Worm (Caenorhabditis elegans): ENCODE data around the gene Y48E1C.2.

Y48E1C.2 gene

ce11 chrII:13447166-13447643 is 22.9 kb downstream of the Y48E1C.2 start, which contains the start of gene tbc-14:
Gene tbc-14 (minus strand): TSS chrII:13447593.
- TF ChIP-seq pag-3 (tag; optimal IDR thresholded peaks at IDR 0.05; ENCODE audit: borderline replicate concordance, insufficient read depth) (no peak), efl-1 (optimal IDR thresholded peaks at IDR 0.05) (no peak), efl-1 (GFP tag; optimal IDR thresholded peaks at IDR 0.05 in 1 of 2) (peak in 1 of 2 experiments; percentile 55)

ce11 chrII:13447668-13448067 is 23.3 kb downstream of the Y48E1C.2 start:
- TF ChIP-seq unc-130 (tag; optimal IDR thresholded peaks at IDR 0.05) (peak; percentile 87), lsy-2 (tag; optimal IDR thresholded peaks at IDR 0.05) (peak; percentile 83 to 93), nhr-28 (tag; optimal IDR thresholded peaks at IDR 0.05) (no peak), ztf-4 (tag; optimal IDR thresholded peaks at IDR 0.05) (peak; percentile 46), sptf-1 (tag; optimal IDR thresholded peaks at IDR 0.05) (no peak), ceh-8 (GFP tag; optimal IDR thresholded peaks at IDR 0.05) (no peak), C04F5.9 (tag; optimal IDR thresholded peaks at IDR 0.05) (peak; percentile 6), grh-1 (GFP tag; IDR thresholded peaks at IDR 0.05) (peak; percentile 42; the same call in 1 of the 2 replicates), unc-86 (tag; optimal IDR thresholded peaks at IDR 0.05) (peak; percentile 83), snu-23 (GFP tag; optimal IDR thresholded peaks at IDR 0.05) (peak; percentile 90), sox-4 (tag; optimal IDR thresholded peaks at IDR 0.05) (peak; percentile 66), ztf-11 (tag; optimal IDR thresholded peaks at IDR 0.05) (no peak), rnt-1 (tag; optimal IDR thresholded peaks at IDR 0.05) (no peak), snpc-4 (tag; optimal IDR thresholded peaks at IDR 0.05) (peak; percentile 86), sup-37 (GFP tag; optimal IDR thresholded peaks at IDR 0.05) (no peak), C34B4.2 (tag; optimal IDR thresholded peaks at IDR 0.05) (no peak), dsc-1 (tag; optimal IDR thresholded peaks at IDR 0.05) (peak; percentile 72), C16A3.4 (tag; optimal IDR thresholded peaks at IDR 0.05) (peak; percentile 89), mep-1 (tag; optimal IDR thresholded peaks at IDR 0.05) (peak; percentile 96), nhr-12 (tag; optimal IDR thresholded peaks at IDR 0.05) (no peak), efl-3 (GFP tag; optimal IDR thresholded peaks at IDR 0.05) (no peak), fkh-4 (tag; optimal IDR thresholded peaks at IDR 0.05; ENCODE audit: borderline replicate concordance) (no peak), ceh-63 (GFP tag; optimal IDR thresholded peaks at IDR 0.05) (no peak), lir-3 (tag; optimal IDR thresholded peaks at IDR 0.05; ENCODE audit: poor library complexity) (no peak), unc-30 (tag; optimal IDR thresholded peaks at IDR 0.05) (no peak), egl-27 (tag; optimal IDR thresholded peaks at IDR 0.05) (no peak), irx-1 (tag; optimal IDR thresholded peaks at IDR 0.05) (peak; percentile 65), aha-1 (tag; optimal IDR thresholded peaks at IDR 0.05) (peak; percentile 38), nhr-71 (tag; optimal IDR thresholded peaks at IDR 0.05) (peak; percentile 95), unc-98 (GFP tag; IDR thresholded peaks at IDR 0.05) (no peak), nhr-90 (tag; optimal IDR thresholded peaks at IDR 0.05; ENCODE audit: poor library complexity) (peak; percentile 64), hpl-2 (GFP tag; optimal IDR thresholded peaks at IDR 0.05) (peak; percentile 39), lin-13 (GFP tag; optimal IDR thresholded peaks at IDR 0.05) (peak; percentile 92), nhr-11 (tag; optimal IDR thresholded peaks at IDR 0.05) (peak; percentile 76), dpl-1 (GFP tag; optimal IDR thresholded peaks at IDR 0.05) (peak; percentile 77 to 83 (median 79)), unc-62 (GFP tag; optimal IDR thresholded peaks at IDR 0.05) (peak; percentile 31), pqm-1 (tag; optimal IDR thresholded peaks at IDR 0.05) (no peak), egl-13 (tag; optimal IDR thresholded peaks at IDR 0.05) (no peak), nhr-85 (tag) (peak; percentile 86), tlp-1 (tag; optimal IDR thresholded peaks at IDR 0.05) (no peak), ceh-82 (tag; optimal IDR thresholded peaks at IDR 0.05) (peak; percentile 33 to 90 (median 62)), nhr-77 (tag; optimal IDR thresholded peaks at IDR 0.05) (peak; percentile 74), lin-14 (GFP tag; optimal IDR thresholded peaks at IDR 0.05) (peak; percentile 99), elt-2 (tag; optimal IDR thresholded peaks at IDR 0.05) (peak; percentile 1), alr-1 (tag; optimal IDR thresholded peaks at IDR 0.05; ENCODE audit: borderline replicate concordance) (no peak), hlh-17 (GFP tag; optimal IDR thresholded peaks at IDR 0.05; ENCODE audit: borderline replicate concordance) (no peak), tbx-2 (tag; optimal IDR thresholded peaks at IDR 0.05) (peak; percentile 80)

All from whole organism, L1 larva.